Worm (Caenorhabditis elegans) whole organism, young adult: Measurements from ENCODE around the gene C34D4.10.

Experiments
- B0019.2 ChIP-seq: fragments of 200-800 bp; sonication (Bioruptor generic); conservative IDR thresholded peaks from 2 replicates; pipeline ENCODE4 v1.3.6; 2022; ENCODE audit warnings: missing genetic modification reagents, missing genetic modification characterization, missing compliant biosample characterization
- C06A6.2 ChIP-seq: fragments of 200-800 bp; sonication (Bioruptor generic); conservative IDR thresholded peaks from 2 replicates; pipeline ENCODE4 v1.3.6; 2022; ENCODE audit warnings: missing genetic modification characterization, missing compliant biosample characterization
- C17E4.6 ChIP-seq: fragments of 200-800 bp; sonication (Bioruptor generic); IDR thresholded peaks from 2 replicates; pipeline ENCODE4 v1.3.6; 2022; ENCODE audit warnings: missing genetic modification reagents, missing genetic modification characterization, missing compliant biosample characterization
- D2030.7 ChIP-seq: fragments of 200-800 bp; sonication (Bioruptor generic); IDR thresholded peaks from 2 replicates; pipeline ENCODE4 v1.3.6; 2022; ENCODE audit warnings: missing genetic modification reagents, missing genetic modification characterization, missing compliant biosample characterization
- F49E8.2 ChIP-seq: sonication (generic microtip); optimal IDR thresholded peaks from 3 replicates; lab custom pipeline; 2017; ENCODE audit warnings: missing genetic modification characterization, mild to moderate bottlenecking, missing compliant biosample characterization, antibody characterized with exemption, moderate library complexity; ENCODE audit not compliant: insufficient read depth
- F57C9.4 ChIP-seq: sonication (generic microtip); optimal IDR thresholded peaks from 2 replicates; lab custom pipeline; 2017; ENCODE audit warnings: mild to moderate bottlenecking, missing genetic modification characterization, missing compliant biosample characterization
- K12H6.12 ChIP-seq: fragments of 200-800 bp; sonication (Bioruptor generic); optimal IDR thresholded peaks from 2 replicates; lab custom pipeline; 2018; ENCODE audit warnings: mild to moderate bottlenecking, missing genetic modification characterization, missing compliant biosample characterization
- T07F8.4 ChIP-seq: sonication (generic microtip); optimal IDR thresholded peaks from 2 replicates; lab custom pipeline; 2016; ENCODE audit warnings: mild to moderate bottlenecking, missing genetic modification characterization, moderate library complexity, missing compliant biosample characterization
- T26A5.8 ChIP-seq: sonication (generic microtip); optimal IDR thresholded peaks from 2 replicates; lab custom pipeline; 2016; ENCODE audit warnings: missing genetic modification characterization, missing compliant biosample characterization
- Y53F4B.3 ChIP-seq: fragments of 200-800 bp; sonication (Bioruptor generic); IDR thresholded peaks from 2 replicates; pipeline ENCODE4 v1.3.6; 2022; ENCODE audit warnings: missing genetic modification reagents, missing genetic modification characterization, missing compliant biosample characterization
- Y53G8AR.9 ChIP-seq: fragments of 200-800 bp; sonication (Bioruptor generic); conservative IDR thresholded peaks from 2 replicates; pipeline ENCODE4 v1.3.6; 2022; ENCODE audit warnings: missing genetic modification reagents, missing genetic modification characterization, missing compliant biosample characterization
- Y95B8A.8 ChIP-seq: fragments of 200-800 bp; sonication (Bioruptor generic); IDR thresholded peaks from 2 replicates; pipeline ENCODE4 v1.3.6; 2022; ENCODE audit warnings: missing genetic modification reagents, missing genetic modification characterization, missing compliant biosample characterization
- ZK185.1 ChIP-seq: sonication (generic microtip); optimal IDR thresholded peaks from 2 replicates; lab custom pipeline; 2016; ENCODE audit warnings: mild to moderate bottlenecking, missing genetic modification characterization, missing compliant biosample characterization; ENCODE audit not compliant: poor library complexity, severe bottlenecking
- ama-1 ChIP-seq, 3 experiments: fragments of 150-350 bp in 1 of 3; sonication (generic microtip) in 2 of 3; optimal IDR thresholded peaks; 2 replicates each; lab custom pipeline; 2014 to 2018; ENCODE audit warnings: missing biosample characterization in 2 of 3, missing genetic modification characterization in 2 of 3, missing genetic modification reagents in 2 of 3
- athp-1 ChIP-seq: sonication (generic microtip); optimal IDR thresholded peaks from 2 replicates; lab custom pipeline; 2017; ENCODE audit warnings: mild to moderate bottlenecking, missing genetic modification characterization, missing compliant biosample characterization
- attf-6 ChIP-seq: fragments of 200-800 bp; sonication (Bioruptor generic); IDR thresholded peaks from 2 replicates; pipeline ENCODE4 v1.3.6; 2022; ENCODE audit warnings: missing genetic modification reagents, missing genetic modification characterization, missing compliant biosample characterization
- ccch-3 ChIP-seq: fragments of 200-800 bp; sonication (Bioruptor generic); optimal IDR thresholded peaks from 2 replicates; lab custom pipeline; 2018; ENCODE audit warnings: mild to moderate bottlenecking, missing genetic modification characterization, missing compliant biosample characterization
- cebp-1 ChIP-seq, 2 experiments: fragments of 200-800 bp in 1 of 2; sonication (Bioruptor generic) in 1 of 2; sonication (generic microtip) in 1 of 2; IDR thresholded peaks in 1 of 2; optimal IDR thresholded peaks in 1 of 2; 2 replicates each; pipeline versions ENCODE4 v1.3.6 to Lab custom; 2017 to 2022; ENCODE audit warnings: missing compliant biosample characterization in 2 of 2, missing genetic modification characterization in 2 of 2, mild to moderate bottlenecking in 1 of 2, missing genetic modification reagents in 1 of 2, moderate library complexity in 1 of 2
- cebp-2 ChIP-seq: fragments of 200-800 bp; sonication (Bioruptor generic); IDR thresholded peaks from 2 replicates; pipeline ENCODE4 v1.3.6; 2022; ENCODE audit warnings: missing genetic modification characterization, missing compliant biosample characterization
- ceh-100 ChIP-seq: fragments of 200-800 bp; sonication (Bioruptor generic); IDR thresholded peaks from 2 replicates; pipeline ENCODE4 v1.3.6; 2022; ENCODE audit warnings: missing genetic modification reagents, missing genetic modification characterization, missing compliant biosample characterization
- ceh-27 ChIP-seq: fragments of 200-800 bp; sonication (Bioruptor generic); optimal IDR thresholded peaks from 2 replicates; lab custom pipeline; 2018; ENCODE audit warnings: mild to moderate bottlenecking, missing genetic modification characterization, moderate library complexity, missing compliant biosample characterization
- egl-44 ChIP-seq: fragments of 200-800 bp; sonication (Bioruptor generic); IDR thresholded peaks from 2 replicates; pipeline ENCODE4 v1.3.6; 2022; ENCODE audit warnings: missing genetic modification reagents, missing genetic modification characterization, missing compliant biosample characterization
- hmg-1.2 ChIP-seq: fragments of 200-800 bp; sonication (Bioruptor generic); IDR thresholded peaks from 2 replicates; pipeline ENCODE4 v1.3.6; 2022; ENCODE audit warnings: missing genetic modification reagents, missing genetic modification characterization, missing compliant biosample characterization
- lin-40 ChIP-seq: sonication (generic microtip); optimal IDR thresholded peaks from 2 replicates; lab custom pipeline; 2016; ENCODE audit warnings: missing genetic modification characterization, mild to moderate bottlenecking, missing compliant biosample characterization, missing genotype, missing genetic modification reagents
- lin-54 ChIP-seq: fragments of 200-800 bp; sonication (Bioruptor generic); optimal IDR thresholded peaks from 2 replicates; lab custom pipeline; 2018; ENCODE audit warnings: mild to moderate bottlenecking, missing genetic modification characterization, missing compliant biosample characterization
- lsy-27 ChIP-seq: sonication (generic microtip); optimal IDR thresholded peaks from 2 replicates; lab custom pipeline; 2017; ENCODE audit warnings: missing genetic modification characterization, mild to moderate bottlenecking, missing compliant biosample characterization, antibody characterized with exemption, missing genotype, borderline replicate concordance; ENCODE audit not compliant: insufficient read depth
- madf-3 ChIP-seq: fragments of 200-800 bp; sonication (Bioruptor generic); IDR thresholded peaks from 2 replicates; pipeline ENCODE4 v1.3.6; 2022; ENCODE audit warnings: missing genetic modification reagents, missing genetic modification characterization, missing compliant biosample characterization
- madf-8 ChIP-seq: fragments of 200-800 bp; sonication (Bioruptor generic); conservative IDR thresholded peaks from 2 replicates; pipeline ENCODE4 v1.3.6; 2022; ENCODE audit warnings: missing genetic modification reagents, missing genetic modification characterization, missing compliant biosample characterization
- mes-4 ChIP-seq: sonication (generic microtip); optimal IDR thresholded peaks from 2 replicates; lab custom pipeline; 2016; ENCODE audit warnings: missing genotype, missing genetic modification characterization, missing compliant biosample characterization
- nhr-179 ChIP-seq: sonication (generic microtip); optimal IDR thresholded peaks from 2 replicates; lab custom pipeline; 2016; ENCODE audit warnings: mild to moderate bottlenecking, missing genetic modification characterization, missing compliant biosample characterization
- nhr-27 ChIP-seq: fragments of 200-800 bp; sonication (Bioruptor generic); optimal IDR thresholded peaks from 2 replicates; lab custom pipeline; 2018; ENCODE audit warnings: mild to moderate bottlenecking, missing genetic modification characterization, moderate library complexity, missing compliant biosample characterization
- nhr-80 ChIP-seq: sonication (generic microtip); optimal IDR thresholded peaks from 2 replicates; lab custom pipeline; 2016; ENCODE audit warnings: missing genetic modification characterization, missing compliant biosample characterization
- pha-4 ChIP-seq: fragments of 150-350 bp; sonication (generic microtip); optimal IDR thresholded peaks from 2 replicates; lab custom pipeline; 2014; ENCODE audit warnings: missing biosample characterization, missing genetic modification reagents, missing genetic modification characterization
- repo-1 ChIP-seq: sonication (generic microtip); optimal IDR thresholded peaks from 2 replicates; lab custom pipeline; 2017; ENCODE audit warnings: mild to moderate bottlenecking, missing genetic modification characterization, missing compliant biosample characterization
- sdz-38 ChIP-seq: sonication (generic microtip); optimal IDR thresholded peaks from 2 replicates; lab custom pipeline; 2016; ENCODE audit warnings: missing genotype, missing genetic modification characterization, missing compliant biosample characterization
- somi-1 ChIP-seq: fragments of 200-800 bp; sonication (Bioruptor generic); optimal IDR thresholded peaks from 2 replicates; lab custom pipeline; 2018; ENCODE audit warnings: mild to moderate bottlenecking, missing genetic modification characterization, missing compliant biosample characterization
- tlf-1 ChIP-seq: fragments of 200-800 bp; sonication (Bioruptor generic); optimal IDR thresholded peaks from 2 replicates; lab custom pipeline; 2018; ENCODE audit warnings: mild to moderate bottlenecking, missing genetic modification characterization, missing compliant biosample characterization
- unc-62 ChIP-seq: fragments of 150-350 bp; optimal IDR thresholded peaks from 2 replicates; lab custom pipeline; 2014; ENCODE audit warnings: missing biosample characterization, missing genetic modification reagents, missing genetic modification characterization
- ztf-26 ChIP-seq: sonication (generic microtip); optimal IDR thresholded peaks from 2 replicates; lab custom pipeline; 2017; ENCODE audit warnings: missing genetic modification characterization, missing compliant biosample characterization
- ztf-28 ChIP-seq: fragments of 200-800 bp; sonication (Bioruptor generic); IDR thresholded peaks from 2 replicates; pipeline ENCODE4 v1.3.6; 2022; ENCODE audit warnings: missing genetic modification reagents, missing genetic modification characterization, missing compliant biosample characterization
- ztf-3 ChIP-seq: fragments of 200-800 bp; sonication (Bioruptor generic); optimal IDR thresholded peaks from 2 replicates; lab custom pipeline; 2018; ENCODE audit warnings: mild to moderate bottlenecking, missing genetic modification characterization, missing compliant biosample characterization

The C34D4.10 gene

DNA sequence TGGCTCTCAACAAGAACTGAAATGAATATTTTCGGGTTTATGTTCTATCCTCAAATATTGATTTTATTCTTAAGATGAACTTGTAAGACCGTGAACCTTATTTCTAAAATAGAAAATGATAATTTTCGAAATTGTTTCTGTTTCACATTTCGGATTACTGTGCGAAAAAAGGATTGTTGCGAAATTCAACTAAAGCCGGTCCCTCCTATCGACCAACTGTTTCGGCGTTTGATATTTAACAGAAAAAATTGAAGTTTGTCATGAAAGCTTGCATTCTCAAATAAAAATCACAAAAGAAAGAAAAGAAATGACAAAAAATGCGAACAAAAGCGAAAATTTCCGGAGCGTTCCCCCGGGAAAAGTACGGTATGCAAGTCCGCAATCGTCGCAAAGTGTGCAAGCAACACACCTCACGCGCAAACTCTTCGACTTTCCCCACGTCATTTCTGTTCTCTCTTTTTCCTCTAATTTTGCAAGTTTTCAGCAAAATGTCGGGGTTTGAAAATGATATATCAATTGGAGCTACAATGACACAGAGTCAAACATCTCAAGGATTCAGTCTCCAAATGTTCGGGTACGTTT lies 27.9 kb upstream of the C34D4.10 start, which contains the start of gene C34D4.4 (continued):
- TF ChIP-seq ztf-26 (tag; lab: Kevin White, UChicago) (no peak), ceh-100 (no peak), B0019.2 (GFP tag; lab: Robert Waterston, UW) (no peak), madf-8 (GFP tag; lab: Robert Waterston, UW) (no peak), pha-4 (tag; lab: Kevin White, UChicago) (no peak), athp-1 (tag; lab: Kevin White, UChicago) (no peak), K12H6.12 (tag; lab: Kevin White, UChicago) (peak; percentile 54), cebp-2 (GFP tag; lab: Robert Waterston, UW) (no peak), lin-54 (GFP tag; lab: Kevin White, UChicago) (peak; percentile 27), Y95B8A.8 (GFP tag; lab: Robert Waterston, UW) (no peak), ama-1 (optimal IDR thresholded peaks at IDR 0.05; lab: Kevin White, UChicago) (no peak), ama-1 (GFP tag; optimal IDR thresholded peaks at IDR 0.05; lab: Kevin White, UChicago) (no peak), lin-40 (tag; lab: Kevin White, UChicago) (no peak), C17E4.6 (GFP tag; lab: Robert Waterston, UW) (no peak), unc-62 (GFP tag; lab: Kevin White, UChicago) (no peak), somi-1 (GFP tag; lab: Kevin White, UChicago) (no peak), Y53G8AR.9 (no peak), ztf-3 (GFP tag; lab: Kevin White, UChicago) (no peak), nhr-27 (tag; lab: Kevin White, UChicago) (no peak), lsy-27 (tag; lab: Kevin White, UChicago) (no peak), sdz-38 (tag; lab: Kevin White, UChicago) (no peak), T07F8.4 (no peak), repo-1 (tag; lab: Kevin White, UChicago) (no peak), madf-3 (no peak), nhr-179 (no peak), ztf-28 (no peak), ccch-3 (GFP tag; lab: Kevin White, UChicago) (no peak), attf-6 (GFP tag; lab: Robert Waterston, UW) (no peak), mes-4 (no peak), C06A6.2 (no peak), egl-44 (GFP tag; lab: Robert Waterston, UW) (no peak), tlf-1 (GFP tag; lab: Kevin White, UChicago) (no peak)

DNA sequence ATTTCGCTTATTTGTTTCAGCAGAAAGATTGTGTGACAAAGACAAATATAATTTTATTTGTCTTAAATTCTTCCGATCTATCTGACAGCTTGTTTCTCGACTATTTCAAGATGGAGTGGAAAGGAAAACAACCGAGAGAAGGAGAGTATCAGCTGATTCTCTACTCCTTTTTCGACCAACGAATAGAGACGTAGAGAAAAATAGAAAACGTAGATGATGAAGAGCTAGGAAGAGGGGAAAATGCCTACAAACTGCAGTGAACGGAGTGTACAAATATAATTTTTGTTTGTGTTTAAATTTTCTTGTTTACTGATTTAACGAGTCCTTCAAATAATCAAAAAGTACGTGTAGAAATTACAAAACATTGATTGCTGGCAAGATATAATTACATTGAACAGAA lies 26.5 kb upstream of the C34D4.10 start:
- TF ChIP-seq tlf-1 (GFP tag; lab: Kevin White, UChicago) (no peak), hmg-1.2 (GFP tag; lab: Robert Waterston, UW) (peak; percentile 50; the same call in 1 of the 2 replicates), T26A5.8 (tag; lab: Kevin White, UChicago) (no peak), cebp-1 (GFP tag; IDR thresholded peaks at IDR 0.05; lab: Robert Waterston, UW) (no peak), cebp-1 (tag; optimal IDR thresholded peaks at IDR 0.05; lab: Kevin White, UChicago) (peak; percentile 26), D2030.7 (GFP tag; lab: Robert Waterston, UW) (no peak), F49E8.2 (tag; lab: Kevin White, UChicago) (no peak), ZK185.1 (tag; lab: Kevin White, UChicago) (peak; percentile 2), ceh-27 (no peak), nhr-80 (tag; lab: Kevin White, UChicago) (peak; percentile 24), pha-4 (tag; lab: Kevin White, UChicago) (peak; percentile 68), F57C9.4 (tag; lab: Kevin White, UChicago) (no peak), Y53F4B.3 (GFP tag; lab: Robert Waterston, UW) (no peak)
